Worm (Caenorhabditis elegans) whole organism, late embryonic: ENCODE results near the gene spt-5.

Experiments used
- C08G9.2 ChIP-seq: sonication (generic microtip); optimal IDR thresholded peaks from 2 replicates; lab custom pipeline; 2016; ENCODE audit warnings: mild to moderate bottlenecking, missing genetic modification characterization, moderate library complexity, missing compliant biosample characterization
- F13H6.1 ChIP-seq: sonication (generic microtip); optimal IDR thresholded peaks from 2 replicates; lab custom pipeline; 2016; ENCODE audit warnings: missing genetic modification characterization, missing compliant biosample characterization
- ama-1 ChIP-seq: fragments of 150-350 bp; optimal IDR thresholded peaks from 2 replicates; lab custom pipeline; 2014
- ceh-18 ChIP-seq: sonication (generic microtip); optimal IDR thresholded peaks from 2 replicates; lab custom pipeline; 2016; ENCODE audit warnings: missing genetic modification characterization, missing compliant biosample characterization
- ceh-22 ChIP-seq: sonication (generic microtip); optimal IDR thresholded peaks from 2 replicates; lab custom pipeline; 2017; ENCODE audit warnings: missing biosample characterization, missing genetic modification characterization
- ceh-30 ChIP-seq: fragments of 150-350 bp; optimal IDR thresholded peaks from 2 replicates; lab custom pipeline; 2014; ENCODE audit warnings: missing biosample characterization, missing genetic modification characterization
- ceh-31 ChIP-seq: sonication (generic microtip); optimal IDR thresholded peaks from 2 replicates; lab custom pipeline; 2016; ENCODE audit warnings: missing genetic modification characterization, missing compliant biosample characterization
- ceh-34 ChIP-seq: sonication (generic microtip); optimal IDR thresholded peaks from 2 replicates; lab custom pipeline; 2016; ENCODE audit warnings: mild to moderate bottlenecking, missing genetic modification characterization, missing compliant biosample characterization
- ceh-48 ChIP-seq: sonication (generic microtip); optimal IDR thresholded peaks from 2 replicates; lab custom pipeline; 2016; ENCODE audit warnings: missing genetic modification characterization, inconsistent platforms, missing compliant biosample characterization
- che-1 ChIP-seq: sonication (generic microtip); optimal IDR thresholded peaks from 2 replicates; lab custom pipeline; 2016; ENCODE audit warnings: mild to moderate bottlenecking, missing genetic modification characterization, missing compliant biosample characterization
- dmd-4 ChIP-seq: sonication (generic microtip); optimal IDR thresholded peaks from 2 replicates; lab custom pipeline; 2016; ENCODE audit warnings: borderline replicate concordance, missing genetic modification characterization, missing compliant biosample characterization
- ets-4 ChIP-seq: sonication (generic microtip); optimal IDR thresholded peaks from 2 replicates; lab custom pipeline; 2016; ENCODE audit warnings: missing genetic modification characterization, missing compliant biosample characterization
- fax-1 ChIP-seq: sonication (generic microtip); optimal IDR thresholded peaks from 2 replicates; lab custom pipeline; 2016; ENCODE audit warnings: missing genotype, missing genetic modification characterization, missing compliant biosample characterization
- fkh-6 ChIP-seq: sonication (generic microtip); optimal IDR thresholded peaks from 2 replicates; lab custom pipeline; 2016; ENCODE audit warnings: missing genetic modification characterization, missing compliant biosample characterization
- hlh-8 ChIP-seq: sonication (generic microtip); optimal IDR thresholded peaks from 2 replicates; lab custom pipeline; 2016; ENCODE audit warnings: missing genotype, missing genetic modification characterization, missing compliant biosample characterization
- lim-6 ChIP-seq: sonication (generic microtip); optimal IDR thresholded peaks from 2 replicates; lab custom pipeline; 2016; ENCODE audit warnings: missing genetic modification characterization, missing compliant biosample characterization
- lin-11 ChIP-seq: fragments of 200-800 bp; sonication (Bioruptor generic); optimal IDR thresholded peaks from 2 replicates; lab custom pipeline; 2018; ENCODE audit warnings: mild to moderate bottlenecking, missing genetic modification characterization, missing compliant biosample characterization
- madf-2 ChIP-seq: sonication (generic microtip); optimal IDR thresholded peaks from 2 replicates; lab custom pipeline; 2017; ENCODE audit warnings: missing genetic modification characterization, missing compliant biosample characterization
- nfya-1 ChIP-seq: sonication (generic microtip); optimal IDR thresholded peaks from 2 replicates; lab custom pipeline; 2017; ENCODE audit warnings: missing genetic modification characterization, mild to moderate bottlenecking, missing compliant biosample characterization, antibody characterized with exemption, moderate library complexity
- nhr-11 ChIP-seq: fragments of 150-350 bp; optimal IDR thresholded peaks from 2 replicates; lab custom pipeline; 2014; ENCODE audit warnings: missing biosample characterization, missing genetic modification characterization
- pag-3 ChIP-seq: sonication (generic microtip); optimal IDR thresholded peaks from 2 replicates; lab custom pipeline; 2016; ENCODE audit warnings: missing compliant biosample characterization, missing genetic modification characterization, borderline replicate concordance
- pax-1 ChIP-seq: fragments of 150-350 bp; optimal IDR thresholded peaks from 2 replicates; lab custom pipeline; 2014; ENCODE audit warnings: missing biosample characterization, missing genetic modification characterization
- pha-2 ChIP-seq: sonication (generic microtip); optimal IDR thresholded peaks from 2 replicates; lab custom pipeline; 2017; ENCODE audit warnings: mild to moderate bottlenecking, missing genetic modification characterization, missing compliant biosample characterization
- pha-4 ChIP-seq: fragments of 150-350 bp; optimal IDR thresholded peaks from 2 replicates; lab custom pipeline; 2018; ENCODE audit warnings: missing biosample characterization, missing genetic modification reagents, missing genetic modification characterization
- pqm-1 ChIP-seq: sonication (generic microtip); optimal IDR thresholded peaks from 2 replicates; lab custom pipeline; 2016; ENCODE audit warnings: missing genetic modification characterization, missing compliant biosample characterization
- ref-2 ChIP-seq: sonication (generic microtip); optimal IDR thresholded peaks from 2 replicates; lab custom pipeline; 2016; ENCODE audit warnings: missing genetic modification characterization, missing compliant biosample characterization
- sdc-2 ChIP-seq: sonication (generic microtip); optimal IDR thresholded peaks from 2 replicates; lab custom pipeline; 2016; ENCODE audit warnings: missing genotype, missing genetic modification characterization, missing compliant biosample characterization
- tbx-7 ChIP-seq: sonication (generic microtip); optimal IDR thresholded peaks from 2 replicates; lab custom pipeline; 2016; ENCODE audit warnings: missing genotype, missing genetic modification characterization, missing compliant biosample characterization
- ttx-3 ChIP-seq: sonication (generic microtip); optimal IDR thresholded peaks from 2 replicates; lab custom pipeline; 2016; ENCODE audit warnings: missing genetic modification reagents, missing genetic modification characterization, missing compliant biosample characterization
- unc-3 ChIP-seq, 2 experiments: fragments of 200-800 bp in 1 of 2; sonication (Bioruptor generic) in 1 of 2; sonication (generic microtip) in 1 of 2; conservative IDR thresholded peaks in 1 of 2; optimal IDR thresholded peaks in 1 of 2; 2 replicates each; pipeline versions ENCODE4 v1.3.6 to Lab custom; 2016 to 2022; ENCODE audit warnings: missing compliant biosample characterization in 2 of 2, missing genetic modification characterization in 2 of 2, missing genetic modification reagents in 1 of 2
- unc-42 ChIP-seq: sonication (generic microtip); optimal IDR thresholded peaks from 2 replicates; lab custom pipeline; 2016; ENCODE audit warnings: missing genotype, missing genetic modification characterization, missing compliant biosample characterization
- unc-55 ChIP-seq: sonication (generic microtip); optimal IDR thresholded peaks from 2 replicates; lab custom pipeline; 2017; ENCODE audit warnings: missing biosample characterization, missing genetic modification reagents, missing genetic modification characterization
- zip-5 ChIP-seq: sonication (generic microtip); optimal IDR thresholded peaks from 2 replicates; lab custom pipeline; 2016; ENCODE audit warnings: missing genetic modification characterization, missing compliant biosample characterization

The spt-5 gene

DNA sequence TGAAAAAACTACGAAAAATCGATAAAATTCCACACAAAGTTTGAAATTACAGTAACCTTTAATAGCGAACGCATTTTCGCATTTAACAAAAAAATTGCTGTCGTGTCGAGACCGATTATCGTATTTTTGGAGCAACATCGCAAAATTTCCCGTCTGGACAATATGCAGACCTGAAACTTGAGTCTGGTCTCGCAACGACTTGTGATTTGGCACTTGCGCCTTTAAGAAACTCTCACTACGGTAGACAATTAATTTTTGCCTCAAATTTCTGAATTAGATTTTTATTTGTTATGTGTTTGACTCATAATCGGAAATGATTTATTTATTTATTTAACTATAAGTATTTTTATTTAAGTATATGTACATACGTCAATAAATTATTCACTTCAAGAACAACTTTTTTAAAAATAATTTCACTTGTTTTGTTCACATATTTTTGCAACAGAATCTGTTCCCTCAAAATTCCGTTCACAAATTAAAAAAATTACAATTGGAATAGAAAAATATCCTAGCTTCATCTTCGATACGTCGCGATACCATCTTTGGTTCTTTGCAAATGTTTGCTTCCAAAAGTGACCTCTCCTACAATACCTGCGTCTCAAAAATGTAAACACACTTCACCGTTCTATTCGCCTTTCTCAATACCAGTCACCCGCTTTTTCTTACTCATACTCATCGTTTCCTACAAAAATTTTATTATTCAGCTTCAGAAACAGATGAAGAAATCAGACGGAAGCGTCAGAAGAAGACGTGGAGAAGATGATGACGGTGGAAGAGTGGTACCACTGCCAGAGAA, 3.5 kb upstream of the spt-5 start, which contains the start of gene T12G3.4:
Gene T12G3.4, plus strand, starts transcription at position 705 of the 796 bp plus-strand sequence.
- TF ChIP-seq unc-3 (GFP tag; conservative IDR thresholded peaks at IDR 0.05; lab: Robert Waterston, UW) (no peak), unc-3 (tag; optimal IDR thresholded peaks at IDR 0.05; lab: Kevin White, UChicago) (no peak), ceh-31 (tag; lab: Kevin White, UChicago) (no peak), ceh-34 (tag; lab: Kevin White, UChicago) (no peak), unc-55 (no peak), ref-2 (no peak), ceh-30 (tag; lab: Kevin White, UChicago) (no peak), nhr-11 (tag; lab: Kevin White, UChicago) (no peak), lim-6 (tag; lab: Kevin White, UChicago) (no peak), C08G9.2 (tag; lab: Kevin White, UChicago) (no peak), tbx-7 (tag; lab: Kevin White, UChicago) (no peak), ets-4 (tag; lab: Kevin White, UChicago) (no peak), nfya-1 (tag; lab: Kevin White, UChicago) (no peak), dmd-4 (tag; lab: Kevin White, UChicago) (no peak), hlh-8 (tag; lab: Kevin White, UChicago) (no peak), sdc-2 (no peak), unc-42 (tag; lab: Kevin White, UChicago) (no peak), pha-4 (tag; lab: Kevin White, UChicago) (no peak), fax-1 (tag; lab: Kevin White, UChicago) (no peak), pha-2 (no peak), pax-1 (tag; lab: Kevin White, UChicago) (no peak)
- TF ChIP-seq, all 69 proteins: peak for 0

DNA sequence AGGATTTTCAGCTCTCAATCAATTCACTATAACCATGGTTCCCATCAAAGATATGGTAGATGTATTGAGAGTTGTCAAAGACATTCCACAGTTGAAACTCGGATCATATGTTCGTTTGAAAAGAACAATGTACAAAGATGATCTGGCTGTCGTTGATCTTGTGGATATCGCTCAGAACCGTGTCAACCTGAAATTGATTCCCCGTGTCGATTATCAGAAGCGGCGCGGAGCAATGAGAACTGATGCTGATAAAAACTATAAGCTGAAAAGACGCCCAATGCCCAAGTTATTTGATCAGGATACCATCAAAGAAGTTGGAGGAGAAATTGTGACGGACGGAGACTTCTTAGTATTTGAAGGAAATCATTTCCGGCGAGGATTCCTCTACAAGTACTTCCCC, 1.2 kb downstream of the spt-5 start:
- TF ChIP-seq F13H6.1 (tag; lab: Kevin White, UChicago) (no peak), zip-5 (tag; lab: Kevin White, UChicago) (no peak), lin-11 (tag; lab: Kevin White, UChicago) (no peak), ttx-3 (tag; lab: Kevin White, UChicago) (no peak), ceh-30 (tag; lab: Kevin White, UChicago) (no peak), ceh-31 (tag; lab: Kevin White, UChicago) (no peak), sdc-2 (no peak), ceh-22 (tag; lab: Kevin White, UChicago) (no peak), madf-2 (no peak)

DNA sequence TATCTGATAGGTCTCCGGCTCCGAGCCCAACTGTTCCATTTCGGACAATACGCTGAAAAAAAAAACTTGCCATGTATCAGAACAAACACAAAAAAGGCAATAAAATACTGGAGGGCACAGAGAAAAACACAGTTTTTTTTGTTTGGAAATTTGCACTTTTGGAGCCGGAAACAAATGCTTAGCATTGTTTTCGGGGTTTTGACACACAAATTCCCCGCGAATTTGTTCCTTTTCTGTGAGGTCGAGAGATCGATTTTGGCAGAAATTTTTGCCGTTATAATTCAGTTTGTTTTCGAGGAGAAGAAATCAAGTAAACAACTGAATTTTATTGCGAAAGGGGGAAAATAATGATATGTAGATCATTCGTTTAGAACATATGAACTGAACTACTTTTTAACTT, 5.3 kb downstream of the spt-5 start, which contains the start of gene K08E4.2:
Gene K08E4.2, minus strand, starts transcription at position 54 of the 400 bp plus-strand sequence.
- TF ChIP-seq ceh-48 (no peak), fax-1 (tag; lab: Kevin White, UChicago) (no peak), ama-1 (lab: Kevin White, UChicago) (no peak), ets-4 (tag; lab: Kevin White, UChicago) (no peak), lin-11 (tag; lab: Kevin White, UChicago) (no peak), ceh-22 (tag; lab: Kevin White, UChicago) (no peak), fkh-6 (tag; lab: Kevin White, UChicago) (no peak), pha-2 (no peak), ceh-18 (tag; lab: Kevin White, UChicago) (no peak), pag-3 (tag; lab: Kevin White, UChicago) (no peak), pqm-1 (tag; lab: Kevin White, UChicago) (no peak), nhr-11 (tag; lab: Kevin White, UChicago) (no peak)

DNA sequence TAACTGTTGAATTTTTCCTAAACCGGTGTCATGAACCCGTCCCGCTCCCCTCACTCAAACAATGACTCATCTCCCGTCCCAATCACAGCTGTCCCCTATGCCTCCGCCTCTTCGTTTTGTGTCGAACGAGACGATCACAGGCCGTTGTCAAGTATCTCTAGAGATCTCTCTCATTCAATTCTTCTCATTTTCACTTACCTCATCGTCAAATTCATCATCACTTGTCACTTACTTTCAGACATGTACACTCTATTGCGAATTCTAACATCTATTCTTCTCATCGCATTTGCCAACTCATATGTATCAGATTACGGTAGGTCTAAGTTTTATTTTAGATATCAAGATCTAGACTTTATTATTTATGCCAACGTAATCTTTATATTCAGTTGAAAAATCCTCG, 6.2 kb downstream of the spt-5 start, which contains the start of gene K08E4.3:
Gene K08E4.3, plus strand, starts transcription at position 235 of the 400 bp plus-strand sequence.
- TF ChIP-seq unc-55 (peak; percentile 57), che-1 (tag; lab: Kevin White, UChicago) (no peak)
